Fruit fly (Drosophila melanogaster): ENCODE measurements around the gene Tti1.

The Tti1 gene

DNA sequence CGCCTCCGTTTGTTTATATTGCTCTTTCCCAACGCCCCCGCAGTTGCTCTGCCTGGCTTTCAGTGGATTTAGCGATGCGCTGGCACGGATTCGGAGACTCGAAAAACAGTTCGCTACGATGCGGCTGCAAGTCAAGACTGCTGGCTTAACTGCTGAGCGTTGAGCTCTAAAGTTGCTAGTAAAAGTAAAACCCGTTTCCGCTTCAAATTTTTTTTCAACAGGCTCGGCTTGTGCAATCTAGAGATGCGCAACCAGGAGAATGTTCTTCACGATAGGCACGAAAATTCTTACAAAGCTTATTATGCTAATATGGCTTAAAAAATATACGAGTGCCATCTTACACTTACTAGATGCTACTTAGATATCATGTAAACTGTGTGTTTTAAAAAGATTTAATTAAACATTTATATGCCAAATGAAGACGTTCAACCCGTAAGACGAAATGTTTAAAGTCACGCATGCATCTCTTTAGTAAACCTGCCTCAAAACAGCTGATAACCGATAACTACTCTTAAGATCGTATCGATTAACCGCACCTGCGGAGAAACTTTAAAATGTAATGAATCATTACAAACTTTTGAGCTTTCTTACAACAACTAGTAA is 7.1 kb downstream of the Tti1 start, which contains the start of gene CG12948:
TSS of gene CG12948 (minus strand) at position 473 of the 603 bp plus-strand sequence.
- TF ChIP-seq CG7101 (tag; optimal IDR thresholded peaks at IDR 0.05) (peak; percentile 77), toe (GFP tag; optimal IDR thresholded peaks at IDR 0.05) (no peak), Clk (GFP tag; optimal IDR thresholded peaks at IDR 0.05) (no peak), CG11617 (GFP tag; optimal IDR thresholded peaks at IDR 0.05) (peak; percentile 61), CG1620 (GFP tag; optimal IDR thresholded peaks at IDR 0.05) (peak; percentile 65), CG12768 (GFP tag; optimal IDR thresholded peaks at IDR 0.05) (peak; percentile 36), tj (GFP tag; optimal IDR thresholded peaks at IDR 0.05) (peak; percentile 43), pad (GFP tag; optimal IDR thresholded peaks at IDR 0.05) (peak; percentile 40), Mnt (GFP tag; optimal IDR thresholded peaks at IDR 0.05) (peak; percentile 61), Hr96 (GFP tag; optimal IDR thresholded peaks at IDR 0.05) (no peak), CG7045 (GFP tag; optimal IDR thresholded peaks at IDR 0.05) (peak; percentile 27), bab1 (GFP tag; optimal IDR thresholded peaks at IDR 0.05) (peak; percentile 68), cic (GFP tag; optimal IDR thresholded peaks at IDR 0.05) (peak; percentile 9), CG5204 (GFP tag; optimal IDR thresholded peaks at IDR 0.05) (no peak), ovo (GFP tag; optimal IDR thresholded peaks at IDR 0.05) (no peak), CG33017 (tag; optimal IDR thresholded peaks at IDR 0.05) (peak; percentile 64), Crg-1 (GFP tag; optimal IDR thresholded peaks at IDR 0.05) (peak; percentile 43), CG14711 (tag; optimal IDR thresholded peaks at IDR 0.05) (peak; percentile 63), cnc (optimal IDR thresholded peaks at IDR 0.05) (no peak), kay (GFP tag; ENCODE audit: borderline replicate concordance) (no peak)

DNA sequence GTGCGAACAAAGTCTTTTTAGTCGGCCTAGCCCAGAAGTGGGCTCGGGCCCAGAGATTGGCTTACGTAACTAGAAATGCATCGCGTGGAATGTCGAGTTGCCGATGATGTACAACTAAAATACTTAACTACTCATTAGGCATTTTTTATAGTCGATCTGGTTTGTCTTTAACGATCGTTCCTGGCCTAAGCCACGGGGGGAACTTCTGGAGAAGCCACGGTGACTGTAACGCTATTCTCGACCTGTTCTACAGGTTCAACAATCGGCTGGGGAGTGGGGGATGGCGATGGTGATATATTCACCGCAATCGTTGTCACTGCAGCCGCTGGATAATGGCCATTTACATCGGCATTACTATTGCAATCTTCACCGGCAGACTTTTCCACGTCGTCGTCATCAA is 8.2 kb downstream of the Tti1 start, which contains the start of gene CG34409:
TSS of gene CG34409 (minus strand) at position 101 of the 400 bp plus-strand sequence.
- TF ChIP-seq CG11617 (GFP tag; optimal IDR thresholded peaks at IDR 0.05) (no peak), CG33017 (tag; optimal IDR thresholded peaks at IDR 0.05) (no peak), Crg-1 (GFP tag; optimal IDR thresholded peaks at IDR 0.05) (no peak), CG12768 (GFP tag; optimal IDR thresholded peaks at IDR 0.05) (no peak), cic (GFP tag; optimal IDR thresholded peaks at IDR 0.05) (no peak), CG7045 (GFP tag; optimal IDR thresholded peaks at IDR 0.05) (no peak), CG7101 (tag; optimal IDR thresholded peaks at IDR 0.05) (no peak), bab1 (GFP tag; optimal IDR thresholded peaks at IDR 0.05) (no peak), CG1620 (GFP tag; optimal IDR thresholded peaks at IDR 0.05) (no peak)

DNA sequence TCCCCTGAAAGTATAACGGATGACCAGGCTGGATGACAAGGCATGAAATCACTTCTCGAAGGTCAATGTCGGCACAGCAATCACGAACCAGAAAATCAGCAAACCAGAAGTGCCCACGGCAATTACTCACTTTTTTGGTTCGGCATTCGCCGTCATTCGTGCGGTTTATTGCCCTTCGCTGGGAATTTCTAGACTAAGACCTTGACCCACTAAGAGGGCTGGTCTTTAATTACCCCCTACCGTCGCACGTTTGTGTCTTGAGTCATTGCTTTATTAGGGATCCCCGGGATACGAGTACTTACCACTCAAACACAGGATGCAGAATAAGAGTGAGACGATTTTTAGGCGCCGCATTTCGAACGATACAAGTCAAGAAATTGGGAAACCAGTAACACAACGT is 9.0 kb downstream of the Tti1 start:
- TF ChIP-seq Clk (GFP tag; optimal IDR thresholded peaks at IDR 0.05) (no peak), CG7045 (GFP tag; optimal IDR thresholded peaks at IDR 0.05) (no peak), CG14711 (tag; optimal IDR thresholded peaks at IDR 0.05) (no peak), cic (GFP tag; optimal IDR thresholded peaks at IDR 0.05) (no peak), Crg-1 (GFP tag; optimal IDR thresholded peaks at IDR 0.05) (no peak), CG11617 (GFP tag; optimal IDR thresholded peaks at IDR 0.05) (no peak), CG12768 (GFP tag; optimal IDR thresholded peaks at IDR 0.05) (no peak), Mnt (GFP tag; optimal IDR thresholded peaks at IDR 0.05) (no peak), tj (GFP tag; optimal IDR thresholded peaks at IDR 0.05) (no peak), CG1620 (GFP tag; optimal IDR thresholded peaks at IDR 0.05) (no peak), bab1 (GFP tag; optimal IDR thresholded peaks at IDR 0.05) (no peak), CG7101 (tag; optimal IDR thresholded peaks at IDR 0.05) (no peak), ovo (GFP tag; optimal IDR thresholded peaks at IDR 0.05) (no peak)

dm6 chr3R:9743995-9744394 is 10.5 kb downstream of the Tti1 start:
- TF ChIP-seq CG7101 (tag; optimal IDR thresholded peaks at IDR 0.05): no peak
- no peak for TF ChIP-seq CG7045 (GFP tag; optimal IDR thresholded peaks at IDR 0.05)
- no peak for TF ChIP-seq CG1620 (GFP tag; optimal IDR thresholded peaks at IDR 0.05)
- TF ChIP-seq CG11617 (GFP tag; optimal IDR thresholded peaks at IDR 0.05): no peak
- TF ChIP-seq pad (GFP tag; optimal IDR thresholded peaks at IDR 0.05): no peak
- TF ChIP-seq cic (GFP tag; optimal IDR thresholded peaks at IDR 0.05): no peak

- TF ChIP-seq kay (GFP tag; ENCODE audit: borderline replicate concordance) (no peak), CG1620 (GFP tag; optimal IDR thresholded peaks at IDR 0.05) (no peak), CG5204 (GFP tag; optimal IDR thresholded peaks at IDR 0.05) (no peak)
These were observed 11.3 kb downstream of the Tti1 start, which contains the start of gene CG31415 for dm6 chr3R:9743217-9743616. TSS of gene CG31415 (plus strand) at chr3R:9743517.

DNA sequence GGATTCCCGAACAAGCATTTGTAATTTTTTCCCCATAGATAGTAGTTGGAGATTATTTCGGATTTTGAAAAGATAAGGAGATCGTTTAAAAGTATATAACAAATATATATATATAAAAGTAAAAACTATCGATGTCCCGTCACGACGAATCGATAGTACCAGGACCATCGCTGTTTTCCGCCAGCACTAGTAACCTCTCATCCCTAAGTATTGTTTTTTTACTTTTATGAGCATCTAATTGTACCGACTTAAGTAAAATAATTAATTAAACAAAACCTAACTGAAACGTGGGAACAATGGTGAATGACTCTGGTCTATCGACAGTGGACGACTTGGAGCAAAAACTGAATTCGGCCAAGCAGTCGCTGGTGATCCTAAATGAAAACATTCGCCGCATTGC is 13.8 kb downstream of the Tti1 start, which contains the start of gene Pnn:
TSS of gene Pnn (plus strand) at position 187 of the 400 bp plus-strand sequence.
- TF ChIP-seq CG5204 (GFP tag; optimal IDR thresholded peaks at IDR 0.05): no peak
- no peak for TF ChIP-seq ovo (GFP tag; optimal IDR thresholded peaks at IDR 0.05)
- TF ChIP-seq CG7045 (GFP tag; optimal IDR thresholded peaks at IDR 0.05): no peak
- TF ChIP-seq CG7101 (tag; optimal IDR thresholded peaks at IDR 0.05): peak; percentile 2
- TF ChIP-seq Mnt (GFP tag; optimal IDR thresholded peaks at IDR 0.05): peak; percentile 12
- TF ChIP-seq CG12768 (GFP tag; optimal IDR thresholded peaks at IDR 0.05): no peak
- no peak for TF ChIP-seq cnc (optimal IDR thresholded peaks at IDR 0.05)
- no peak for TF ChIP-seq tj (GFP tag; optimal IDR thresholded peaks at IDR 0.05)
- TF ChIP-seq Clk (GFP tag; optimal IDR thresholded peaks at IDR 0.05): no peak
- TF ChIP-seq CG11617 (GFP tag; optimal IDR thresholded peaks at IDR 0.05): peak; percentile 10
- no peak for TF ChIP-seq Hr96 (GFP tag; optimal IDR thresholded peaks at IDR 0.05)
- TF ChIP-seq kay (GFP tag; ENCODE audit: borderline replicate concordance): peak; percentile 58
- no peak for TF ChIP-seq CG1620 (GFP tag; optimal IDR thresholded peaks at IDR 0.05)
- no peak for TF ChIP-seq CG33017 (tag; optimal IDR thresholded peaks at IDR 0.05)
- TF ChIP-seq bab1 (GFP tag; optimal IDR thresholded peaks at IDR 0.05): no peak
- no peak for TF ChIP-seq pad (GFP tag; optimal IDR thresholded peaks at IDR 0.05)
- no peak for TF ChIP-seq CG14711 (tag; optimal IDR thresholded peaks at IDR 0.05)
- TF ChIP-seq Crg-1 (GFP tag; optimal IDR thresholded peaks at IDR 0.05): no peak
